Worm (Caenorhabditis elegans) whole organism, young adult: ENCODE results near the gene acl-8.

Experiments used
- B0019.2 ChIP-seq: fragments of 200-800 bp; sonication (Bioruptor generic); conservative IDR thresholded peaks from 2 replicates; pipeline ENCODE4 v1.3.6; 2022; ENCODE audit warnings: missing genetic modification reagents, missing genetic modification characterization, missing compliant biosample characterization
- B0261.1 ChIP-seq: sonication (generic microtip); optimal IDR thresholded peaks from 2 replicates; lab custom pipeline; 2016; ENCODE audit warnings: mild to moderate bottlenecking, missing genetic modification characterization, moderate library complexity, missing compliant biosample characterization
- C06A6.2 ChIP-seq: fragments of 200-800 bp; sonication (Bioruptor generic); conservative IDR thresholded peaks from 2 replicates; pipeline ENCODE4 v1.3.6; 2022; ENCODE audit warnings: missing genetic modification characterization, missing compliant biosample characterization
- F22D6.2 ChIP-seq: sonication (generic microtip); optimal IDR thresholded peaks from 2 replicates; lab custom pipeline; 2016; ENCODE audit warnings: mild to moderate bottlenecking, missing genetic modification characterization, missing compliant biosample characterization
- F23B12.7 ChIP-seq: sonication (generic microtip); optimal IDR thresholded peaks from 2 replicates; lab custom pipeline; 2017; ENCODE audit warnings: missing genetic modification characterization, mild to moderate bottlenecking, missing compliant biosample characterization, antibody characterized with exemption, moderate library complexity; ENCODE audit not compliant: insufficient read depth
- F37B4.10 ChIP-seq: fragments of 200-800 bp; sonication (Bioruptor generic); IDR thresholded peaks from 2 replicates; pipeline ENCODE4 v1.3.6; 2022; ENCODE audit warnings: missing genetic modification characterization, missing compliant biosample characterization
- F39B2.1 ChIP-seq: fragments of 200-800 bp; sonication (Bioruptor generic); IDR thresholded peaks from 2 replicates; pipeline ENCODE4 v1.3.6; 2022; ENCODE audit warnings: missing genetic modification reagents, missing genetic modification characterization, missing compliant biosample characterization
- F52B5.7 ChIP-seq: sonication (generic microtip); optimal IDR thresholded peaks from 2 replicates; lab custom pipeline; 2016; ENCODE audit warnings: mild to moderate bottlenecking, missing genetic modification characterization, missing compliant biosample characterization
- F57A8.1 ChIP-seq: fragments of 200-800 bp; sonication (Bioruptor generic); optimal IDR thresholded peaks from 2 replicates; lab custom pipeline; 2018; ENCODE audit warnings: mild to moderate bottlenecking, missing genetic modification characterization, moderate library complexity, missing compliant biosample characterization
- T07F8.4 ChIP-seq: sonication (generic microtip); optimal IDR thresholded peaks from 2 replicates; lab custom pipeline; 2016; ENCODE audit warnings: mild to moderate bottlenecking, missing genetic modification characterization, moderate library complexity, missing compliant biosample characterization
- T26A5.8 ChIP-seq: sonication (generic microtip); optimal IDR thresholded peaks from 2 replicates; lab custom pipeline; 2016; ENCODE audit warnings: missing genetic modification characterization, missing compliant biosample characterization
- Y56A3A.18 ChIP-seq: fragments of 200-800 bp; sonication (Bioruptor generic); IDR thresholded peaks from 2 replicates; pipeline ENCODE4 v1.3.6; 2022; ENCODE audit warnings: missing genetic modification reagents, missing genetic modification characterization, missing compliant biosample characterization
- ZK185.1 ChIP-seq: sonication (generic microtip); optimal IDR thresholded peaks from 2 replicates; lab custom pipeline; 2016; ENCODE audit warnings: mild to moderate bottlenecking, missing genetic modification characterization, missing compliant biosample characterization; ENCODE audit not compliant: poor library complexity, severe bottlenecking
- akir-1 ChIP-seq: fragments of 200-800 bp; sonication (Bioruptor generic); optimal IDR thresholded peaks from 2 replicates; lab custom pipeline; 2018; ENCODE audit warnings: mild to moderate bottlenecking, missing genetic modification characterization, moderate library complexity, missing compliant biosample characterization
- atf-7 ChIP-seq: sonication (generic microtip); optimal IDR thresholded peaks from 2 replicates; lab custom pipeline; 2017; ENCODE audit warnings: mild to moderate bottlenecking, missing genetic modification characterization, missing compliant biosample characterization
- attf-3 ChIP-seq: fragments of 200-800 bp; sonication (Bioruptor generic); conservative IDR thresholded peaks from 2 replicates; pipeline ENCODE4 v1.3.6; 2022; ENCODE audit warnings: missing genetic modification reagents, missing genetic modification characterization, missing compliant biosample characterization
- cebp-1 ChIP-seq, 2 experiments: fragments of 200-800 bp in 1 of 2; sonication (Bioruptor generic) in 1 of 2; sonication (generic microtip) in 1 of 2; IDR thresholded peaks in 1 of 2; optimal IDR thresholded peaks in 1 of 2; 2 replicates each; pipeline versions ENCODE4 v1.3.6 to Lab custom; 2017 to 2022; ENCODE audit warnings: missing compliant biosample characterization in 2 of 2, missing genetic modification characterization in 2 of 2, mild to moderate bottlenecking in 1 of 2, missing genetic modification reagents in 1 of 2, moderate library complexity in 1 of 2
- cebp-2 ChIP-seq: fragments of 200-800 bp; sonication (Bioruptor generic); IDR thresholded peaks from 2 replicates; pipeline ENCODE4 v1.3.6; 2022; ENCODE audit warnings: missing genetic modification characterization, missing compliant biosample characterization
- ceh-100 ChIP-seq: fragments of 200-800 bp; sonication (Bioruptor generic); IDR thresholded peaks from 2 replicates; pipeline ENCODE4 v1.3.6; 2022; ENCODE audit warnings: missing genetic modification reagents, missing genetic modification characterization, missing compliant biosample characterization
- ceh-40 ChIP-seq: fragments of 200-800 bp; sonication (Bioruptor generic); IDR thresholded peaks from 2 replicates; pipeline ENCODE4 v1.3.6; 2022; ENCODE audit warnings: missing genetic modification characterization, missing compliant biosample characterization
- die-1 ChIP-seq: sonication (generic microtip); optimal IDR thresholded peaks from 2 replicates; lab custom pipeline; 2016; ENCODE audit warnings: missing genotype, mild to moderate bottlenecking, missing genetic modification characterization, missing compliant biosample characterization
- dpff-1 ChIP-seq: sonication (generic microtip); optimal IDR thresholded peaks from 2 replicates; lab custom pipeline; 2017; ENCODE audit warnings: mild to moderate bottlenecking, missing genetic modification characterization, missing compliant biosample characterization
- dpl-1 ChIP-seq: fragments of 150-350 bp; optimal IDR thresholded peaks from 2 replicates; lab custom pipeline; 2014; ENCODE audit warnings: missing biosample characterization, missing genetic modification reagents, missing genetic modification characterization
- efl-1 ChIP-seq: fragments of 150-350 bp; optimal IDR thresholded peaks from 2 replicates; lab custom pipeline; 2014; ENCODE audit warnings: missing biosample characterization, missing genetic modification reagents, missing genetic modification characterization
- egrh-3 ChIP-seq: fragments of 200-800 bp; sonication (Bioruptor generic); IDR thresholded peaks from 2 replicates; pipeline ENCODE4 v1.3.6; 2022; ENCODE audit warnings: missing genetic modification reagents, missing genetic modification characterization, missing compliant biosample characterization
- ets-4 ChIP-seq: fragments of 200-800 bp; sonication (Bioruptor generic); optimal IDR thresholded peaks from 2 replicates; lab custom pipeline; 2018; ENCODE audit warnings: mild to moderate bottlenecking, missing genetic modification characterization, missing compliant biosample characterization
- him-1 ChIP-seq: sonication (generic microtip); optimal IDR thresholded peaks from 2 replicates; lab custom pipeline; 2016; ENCODE audit warnings: missing genotype, missing genetic modification reagents, missing genetic modification characterization, missing compliant biosample characterization
- hlh-26 ChIP-seq: fragments of 200-800 bp; sonication (Bioruptor generic); conservative IDR thresholded peaks from 2 replicates; pipeline ENCODE4 v1.3.6; 2022; ENCODE audit warnings: missing genetic modification reagents, missing genetic modification characterization, missing compliant biosample characterization
- hsf-1 ChIP-seq: fragments of 200-800 bp; sonication (Bioruptor generic); IDR thresholded peaks from 2 replicates; pipeline ENCODE4 v1.3.6; 2022; ENCODE audit warnings: missing genetic modification reagents, missing genetic modification characterization, missing compliant biosample characterization
- lag-1 ChIP-seq: fragments of 200-800 bp; sonication (Bioruptor generic); IDR thresholded peaks from 2 replicates; pipeline ENCODE4 v1.3.6; 2022; ENCODE audit warnings: missing genetic modification reagents, missing genetic modification characterization, missing compliant biosample characterization
- let-526 ChIP-seq: fragments of 200-800 bp; sonication (Bioruptor generic); IDR thresholded peaks from 2 replicates; pipeline ENCODE4 v1.3.6; 2022; ENCODE audit warnings: missing genetic modification reagents, missing genetic modification characterization, missing compliant biosample characterization
- let-607 ChIP-seq, 2 experiments: fragments of 200-800 bp in 1 of 2; sonication (Bioruptor generic) in 1 of 2; sonication (generic microtip) in 1 of 2; optimal IDR thresholded peaks; 2 replicates each; lab custom pipeline; 2016 to 2018; ENCODE audit warnings: mild to moderate bottlenecking in 2 of 2, missing compliant biosample characterization in 2 of 2, missing genetic modification characterization in 2 of 2, moderate library complexity in 2 of 2, missing genotype in 1 of 2
- madf-10 ChIP-seq: sonication (generic microtip); optimal IDR thresholded peaks from 2 replicates; lab custom pipeline; 2016; ENCODE audit warnings: mild to moderate bottlenecking, missing genetic modification characterization, missing compliant biosample characterization
- madf-3 ChIP-seq: fragments of 200-800 bp; sonication (Bioruptor generic); IDR thresholded peaks from 2 replicates; pipeline ENCODE4 v1.3.6; 2022; ENCODE audit warnings: missing genetic modification reagents, missing genetic modification characterization, missing compliant biosample characterization
- mcd-1 ChIP-seq: fragments of 200-800 bp; sonication (Bioruptor generic); IDR thresholded peaks from 2 replicates; pipeline ENCODE4 v1.3.6; 2022; ENCODE audit warnings: missing genetic modification reagents, missing genetic modification characterization, missing compliant biosample characterization
- mxl-1 ChIP-seq: sonication (generic microtip); optimal IDR thresholded peaks from 2 replicates; lab custom pipeline; 2016; ENCODE audit warnings: missing genetic modification characterization, missing compliant biosample characterization
- nfya-1 ChIP-seq: sonication (generic microtip); optimal IDR thresholded peaks from 2 replicates; lab custom pipeline; 2017; ENCODE audit warnings: antibody characterized with exemption, missing compliant biosample characterization, missing genetic modification characterization, borderline replicate concordance; ENCODE audit not compliant: insufficient read depth
- nfyb-1 ChIP-seq: fragments of 200-800 bp; sonication (Bioruptor generic); IDR thresholded peaks from 2 replicates; pipeline ENCODE4 v1.3.6; 2022; ENCODE audit warnings: missing genetic modification reagents, missing genetic modification characterization, missing compliant biosample characterization
- nhr-90 ChIP-seq: sonication (generic microtip); optimal IDR thresholded peaks from 2 replicates; lab custom pipeline; 2016; ENCODE audit warnings: missing genotype, mild to moderate bottlenecking, missing genetic modification characterization, missing compliant biosample characterization
- repo-1 ChIP-seq: sonication (generic microtip); optimal IDR thresholded peaks from 2 replicates; lab custom pipeline; 2017; ENCODE audit warnings: mild to moderate bottlenecking, missing genetic modification characterization, missing compliant biosample characterization
- rpc-1 ChIP-seq, 2 experiments: fragments of 150-350 bp in 1 of 2; sonication (generic microtip) in 1 of 2; optimal IDR thresholded peaks; 2 replicates each; lab custom pipeline; 2014 to 2018; ENCODE audit warnings: missing biosample characterization in 1 of 2, missing genetic modification characterization in 1 of 2, missing genetic modification reagents in 1 of 2, missing genotype in 1 of 2
- sdz-38 ChIP-seq: sonication (generic microtip); optimal IDR thresholded peaks from 2 replicates; lab custom pipeline; 2016; ENCODE audit warnings: missing genotype, missing genetic modification characterization, missing compliant biosample characterization
- snpc-1.1 ChIP-seq: sonication (generic microtip); optimal IDR thresholded peaks from 2 replicates; lab custom pipeline; 2017; ENCODE audit warnings: missing genetic modification characterization, mild to moderate bottlenecking, missing compliant biosample characterization, antibody characterized with exemption, moderate library complexity, missing genotype, missing genetic modification reagents; ENCODE audit not compliant: insufficient read depth
- somi-1 ChIP-seq: fragments of 200-800 bp; sonication (Bioruptor generic); optimal IDR thresholded peaks from 2 replicates; lab custom pipeline; 2018; ENCODE audit warnings: mild to moderate bottlenecking, missing genetic modification characterization, missing compliant biosample characterization
- tbp1 ChIP-seq: fragments of 200-800 bp; sonication (Bioruptor generic); optimal IDR thresholded peaks from 2 replicates; lab custom pipeline; 2018; ENCODE audit warnings: mild to moderate bottlenecking, missing genetic modification characterization, missing compliant biosample characterization
- ztf-22 ChIP-seq: fragments of 200-800 bp; sonication (Bioruptor generic); optimal IDR thresholded peaks from 2 replicates; lab custom pipeline; 2018; ENCODE audit warnings: mild to moderate bottlenecking, missing genetic modification characterization, moderate library complexity, missing compliant biosample characterization
- ztf-26 ChIP-seq: sonication (generic microtip); optimal IDR thresholded peaks from 2 replicates; lab custom pipeline; 2017; ENCODE audit warnings: missing genetic modification characterization, missing compliant biosample characterization
- ztf-3 ChIP-seq: fragments of 200-800 bp; sonication (Bioruptor generic); optimal IDR thresholded peaks from 2 replicates; lab custom pipeline; 2018; ENCODE audit warnings: mild to moderate bottlenecking, missing genetic modification characterization, missing compliant biosample characterization

acl-8 gene

DNA sequence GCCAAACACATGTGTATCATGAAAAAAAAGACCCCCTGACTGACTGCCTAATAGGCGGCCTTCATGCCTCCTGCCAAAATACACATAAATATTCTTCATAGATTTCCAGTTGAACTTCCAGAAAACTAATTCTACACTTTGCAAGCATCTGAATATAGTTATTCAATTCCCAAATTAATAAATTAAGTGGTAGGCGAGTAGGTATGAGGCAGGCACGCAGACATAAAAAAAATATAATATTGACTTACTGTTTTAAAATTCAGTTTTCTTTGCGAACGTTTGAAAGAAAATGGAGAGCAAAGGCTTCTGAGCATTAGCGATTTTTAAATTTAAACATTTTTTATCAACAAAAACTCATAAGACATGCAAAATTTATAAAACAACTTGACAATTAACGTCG is 37.2 kb downstream of the acl-8 start:
- no peak for TF ChIP-seq B0261.1
- no peak for TF ChIP-seq somi-1 (GFP tag; lab: Kevin White, UChicago)
- TF ChIP-seq ZK185.1 (tag; lab: Kevin White, UChicago): no peak
- TF ChIP-seq snpc-1.1 (tag; lab: Kevin White, UChicago): no peak
- TF ChIP-seq nhr-90 (tag; lab: Kevin White, UChicago): peak; percentile 26
- peak; percentile 10 for TF ChIP-seq atf-7
- TF ChIP-seq him-1 (tag; lab: Kevin White, UChicago): no peak
- TF ChIP-seq let-526 (GFP tag; lab: Robert Waterston, UW): no peak
- TF ChIP-seq madf-10: peak; percentile 14
- no peak for TF ChIP-seq F39B2.1 (GFP tag; lab: Robert Waterston, UW)
- no peak for TF ChIP-seq T26A5.8
- no peak for TF ChIP-seq B0019.2 (GFP tag; lab: Robert Waterston, UW)
- no peak for TF ChIP-seq ztf-3
- TF ChIP-seq ets-4 (GFP tag; lab: Kevin White, UChicago): no peak
- no peak for TF ChIP-seq hlh-26
- no peak for TF ChIP-seq F57A8.1 (GFP tag; lab: Kevin White, UChicago)
- no peak for TF ChIP-seq repo-1 (tag; lab: Kevin White, UChicago)
- no peak for TF ChIP-seq akir-1 (GFP tag; lab: Kevin White, UChicago)
- TF ChIP-seq F37B4.10 (GFP tag; lab: Robert Waterston, UW): no peak
- TF ChIP-seq mxl-1 (tag; lab: Kevin White, UChicago): no peak
- TF ChIP-seq T07F8.4 (tag; lab: Kevin White, UChicago): no peak
- 0 out of 2 replicates have a peak, but pooled peaks have one; percentile 30 for TF ChIP-seq cebp-2 (GFP tag; lab: Robert Waterston, UW)
- no peak for TF ChIP-seq dpl-1 (GFP tag; lab: Kevin White, UChicago)
- no peak for TF ChIP-seq F22D6.2 (tag; lab: Kevin White, UChicago)
- no peak for TF ChIP-seq ceh-100 (GFP tag; lab: Robert Waterston, UW)
- no peak for TF ChIP-seq nfya-1 (tag; lab: Kevin White, UChicago)
- TF ChIP-seq F52B5.7 (tag; lab: Kevin White, UChicago): no peak
- no peak for TF ChIP-seq madf-3 (GFP tag; lab: Robert Waterston, UW)
- no peak for TF ChIP-seq hsf-1 (GFP tag; lab: Robert Waterston, UW)
- no peak for TF ChIP-seq sdz-38 (tag; lab: Kevin White, UChicago)
- TF ChIP-seq let-607 (tag; optimal IDR thresholded peaks at IDR 0.05; lab: Kevin White, UChicago): peak in 1 of 2 experiments; percentile 48
- TF ChIP-seq cebp-1 (GFP tag; IDR thresholded peaks at IDR 0.05; lab: Robert Waterston, UW): no peak
- no peak for TF ChIP-seq cebp-1 (tag; optimal IDR thresholded peaks at IDR 0.05; lab: Kevin White, UChicago)
- TF ChIP-seq F23B12.7 (tag; lab: Kevin White, UChicago): no peak
- no peak for TF ChIP-seq egrh-3 (GFP tag; lab: Robert Waterston, UW)
- no peak for TF ChIP-seq C06A6.2 (GFP tag; lab: Robert Waterston, UW)
- 0 out of 2 replicates have a peak, but pooled peaks have one; percentile 7 for TF ChIP-seq Y56A3A.18 (GFP tag; lab: Robert Waterston, UW)
- TF ChIP-seq dpff-1: no peak
- 0 out of 2 replicates have a peak, but pooled peaks have one; percentile 32 for TF ChIP-seq nfyb-1 (GFP tag; lab: Robert Waterston, UW)
- no peak for TF ChIP-seq die-1
- TF ChIP-seq mcd-1 (GFP tag; lab: Robert Waterston, UW): no peak
- TF ChIP-seq ztf-22 (GFP tag; lab: Kevin White, UChicago): no peak
- no peak for TF ChIP-seq tbp1 (GFP tag; lab: Kevin White, UChicago)
- TF ChIP-seq rpc-1 (optimal IDR thresholded peaks at IDR 0.05; lab: Kevin White, UChicago): no peak
- TF ChIP-seq rpc-1 (tag; optimal IDR thresholded peaks at IDR 0.05; lab: Kevin White, UChicago): no peak
- no peak for TF ChIP-seq ceh-40
- no peak for TF ChIP-seq attf-3 (GFP tag; lab: Robert Waterston, UW)
- no peak for TF ChIP-seq ztf-26
- TF ChIP-seq efl-1: no peak
- TF ChIP-seq lag-1 (GFP tag; lab: Robert Waterston, UW): no peak
